Fruit fly (Drosophila melanogaster) whole organism, embryonic: ENCODE results near the gene CG13359.

ENCODE experiments used
- ATbp ChIP-seq: fragments of 200-800 bp; sonication (Bioruptor generic); optimal IDR thresholded peaks from 2 replicates; lab custom pipeline; 2017; ENCODE audit warnings: missing biosample characterization, mild to moderate bottlenecking, missing genetic modification characterization, missing genetic modification reagents
- Atf-2 ChIP-seq: fragments of 200-800 bp; sonication (Bioruptor generic); optimal IDR thresholded peaks from 2 replicates; lab custom pipeline; 2016; ENCODE audit warnings: missing biosample characterization, missing genetic modification characterization
- Atf6 ChIP-seq: fragments of 200-800 bp; sonication (Bioruptor generic); IDR thresholded peaks from 2 replicates; pipeline ENCODE4 v1.3.6; 2022; ENCODE audit warnings: missing biosample characterization, missing genetic modification characterization
- B-H1 ChIP-seq: fragments of 200-800 bp; sonication (Bioruptor generic); IDR thresholded peaks from 3 replicates; pipeline ENCODE4 v1.3.6; 2022; ENCODE audit warnings: missing biosample characterization, missing genetic modification characterization
- B-H2 ChIP-seq: fragments of 200-800 bp; sonication (Bioruptor generic); optimal IDR thresholded peaks from 2 replicates; lab custom pipeline; 2018; ENCODE audit warnings: missing biosample characterization, mild to moderate bottlenecking, missing genetic modification characterization
- Blimp-1 ChIP-seq: fragments of 200-800 bp; sonication (Bioruptor generic); optimal IDR thresholded peaks from 3 replicates; lab custom pipeline; 2018; ENCODE audit warnings: missing biosample characterization, missing genetic modification characterization, mild to moderate bottlenecking, moderate library complexity, missing genetic modification reagents
- BtbVII ChIP-seq: fragments of 200-800 bp; sonication (Bioruptor generic); optimal IDR thresholded peaks from 3 replicates; lab custom pipeline; 2017; ENCODE audit warnings: missing biosample characterization, mild to moderate bottlenecking, missing genetic modification characterization
- CG10209 ChIP-seq: fragments of 200-800 bp; sonication (Bioruptor generic); optimal IDR thresholded peaks from 3 replicates; lab custom pipeline; 2017; ENCODE audit warnings: missing biosample characterization, mild to moderate bottlenecking, missing genetic modification characterization, missing genetic modification reagents
- CG11085 ChIP-seq: fragments of 200-800 bp; sonication (Bioruptor generic); IDR thresholded peaks from 2 replicates; pipeline ENCODE4 v1.3.6; 2022; ENCODE audit warnings: missing biosample characterization, missing genetic modification characterization
- CG14050 ChIP-seq: fragments of 200-800 bp; sonication (Bioruptor generic); IDR thresholded peaks from 3 replicates; pipeline ENCODE4 v1.3.6; 2022; ENCODE audit warnings: missing biosample characterization, missing genetic modification characterization
- CG14441 ChIP-seq: fragments of 200-800 bp; sonication (Bioruptor generic); IDR thresholded peaks from 2 replicates; pipeline ENCODE4 v1.3.6; 2022; ENCODE audit warnings: missing biosample characterization, missing genetic modification characterization
- CG15479 ChIP-seq: fragments of 200-800 bp; sonication (Bioruptor generic); optimal IDR thresholded peaks from 3 replicates; lab custom pipeline; 2019; ENCODE audit warnings: missing biosample characterization, mild to moderate bottlenecking, missing genetic modification characterization, moderate library complexity
- CG16813 ChIP-seq: fragments of 200-800 bp; sonication (Bioruptor generic); IDR thresholded peaks from 3 replicates; pipeline ENCODE4 v1.3.6; 2022; ENCODE audit warnings: missing biosample characterization, missing genetic modification characterization; ENCODE audit not compliant: partially characterized antibody
- CG17328 ChIP-seq: fragments of 200-800 bp; sonication (Bioruptor generic); IDR thresholded peaks from 2 replicates; pipeline ENCODE4 v1.3.6; 2022; ENCODE audit warnings: missing biosample characterization, missing genetic modification characterization
- CG18262 ChIP-seq: fragments of 200-800 bp; optimal IDR thresholded peaks from 3 replicates; lab custom pipeline; 2019; ENCODE audit warnings: missing biosample characterization, mild to moderate bottlenecking, missing genetic modification characterization, moderate library complexity
- CG2120 ChIP-seq: fragments of 200-800 bp; sonication (Bioruptor generic); optimal IDR thresholded peaks from 3 replicates; lab custom pipeline; 2016; ENCODE audit warnings: missing biosample characterization, missing genetic modification characterization
- CG3163 ChIP-seq: fragments of 200-800 bp; sonication (Bioruptor generic); optimal IDR thresholded peaks from 3 replicates; lab custom pipeline; 2016; ENCODE audit warnings: missing biosample characterization, missing genetic modification characterization
- CG33213 ChIP-seq: fragments of 200-800 bp; sonication (Bioruptor generic); optimal IDR thresholded peaks from 3 replicates; lab custom pipeline; 2016; ENCODE audit warnings: missing biosample characterization, missing genetic modification characterization
- CG3847 ChIP-seq: fragments of 200-800 bp; sonication (Bioruptor generic); IDR thresholded peaks from 2 replicates; pipeline ENCODE4 v1.3.6; 2022; ENCODE audit warnings: missing biosample characterization, missing genetic modification characterization
- CG4360 ChIP-seq: fragments of 200-800 bp; sonication (Bioruptor generic); IDR thresholded peaks from 2 replicates; pipeline ENCODE4 v1.3.6; 2022; ENCODE audit warnings: missing biosample characterization, missing genetic modification characterization
- CG4730 ChIP-seq: fragments of 200-800 bp; sonication (Bioruptor generic); IDR thresholded peaks from 2 replicates; pipeline ENCODE4 v1.3.6; 2022; ENCODE audit warnings: missing biosample characterization, missing genetic modification characterization
- CG4820 ChIP-seq: fragments of 200-800 bp; sonication (Bioruptor generic); optimal IDR thresholded peaks from 3 replicates; lab custom pipeline; 2016; ENCODE audit warnings: missing biosample characterization, missing genetic modification characterization
- CG7745 ChIP-seq: fragments of 200-800 bp; sonication (Bioruptor generic); optimal IDR thresholded peaks from 2 replicates; lab custom pipeline; 2018; ENCODE audit warnings: missing biosample characterization, mild to moderate bottlenecking, missing genetic modification characterization, moderate library complexity
- CG8089 ChIP-seq: fragments of 200-800 bp; sonication (Bioruptor generic); optimal IDR thresholded peaks from 3 replicates; lab custom pipeline; 2016; ENCODE audit warnings: missing biosample characterization, missing genetic modification characterization
- D19B ChIP-seq: fragments of 200-800 bp; sonication (Bioruptor generic); optimal IDR thresholded peaks from 2 replicates; lab custom pipeline; 2017; ENCODE audit warnings: missing biosample characterization, mild to moderate bottlenecking, missing genetic modification characterization
- Fer1 ChIP-seq: fragments of 200-800 bp; sonication (Bioruptor generic); optimal IDR thresholded peaks from 2 replicates; lab custom pipeline; 2017; ENCODE audit warnings: missing biosample characterization, mild to moderate bottlenecking, missing genetic modification characterization
- Kr ChIP-seq: fragments of 200-800 bp; sonication (Bioruptor generic); optimal IDR thresholded peaks from 2 replicates; lab custom pipeline; 2017; ENCODE audit warnings: missing biosample characterization, mild to moderate bottlenecking, missing genetic modification characterization
- MESR4 ChIP-seq: fragments of 200-800 bp; sonication (Bioruptor generic); optimal IDR thresholded peaks from 2 replicates; lab custom pipeline; 2018; ENCODE audit warnings: missing biosample characterization, mild to moderate bottlenecking, missing genetic modification characterization, moderate library complexity
- Med ChIP-seq: fragments of 200-800 bp; sonication (Bioruptor generic); peaks from one replicate; lab custom pipeline; 2016; ENCODE audit warnings: missing biosample characterization, missing genetic modification characterization, mild to moderate bottlenecking, inconsistent platforms, moderate library complexity
- NC2β ChIP-seq: fragments of 200-800 bp; sonication (Bioruptor generic); optimal IDR thresholded peaks from 2 replicates; lab custom pipeline; 2016; ENCODE audit warnings: missing biosample characterization, missing genetic modification characterization
- Neu2 ChIP-seq: fragments of 200-800 bp; sonication (Bioruptor generic); optimal IDR thresholded peaks from 3 replicates; lab custom pipeline; 2016; ENCODE audit warnings: missing biosample characterization, missing genetic modification characterization, borderline replicate concordance
- Rx ChIP-seq: fragments of 200-800 bp; sonication (Bioruptor generic); IDR thresholded peaks from 2 replicates; pipeline ENCODE4 v1.3.6; 2022; ENCODE audit warnings: missing biosample characterization, missing genetic modification characterization
- ase ChIP-seq: fragments of 200-800 bp; sonication (Bioruptor generic); IDR thresholded peaks from 3 replicates; pipeline ENCODE4 v1.3.6; 2022; ENCODE audit warnings: missing biosample characterization, missing genetic modification characterization
- bab2 ChIP-seq: fragments of 200-800 bp; sonication (Bioruptor generic); optimal IDR thresholded peaks from 2 replicates; lab custom pipeline; 2016; ENCODE audit warnings: missing biosample characterization, missing genetic modification characterization
- bcd ChIP-seq: fragments of 200-800 bp; sonication (Bioruptor generic); optimal IDR thresholded peaks from 2 replicates; lab custom pipeline; 2017; ENCODE audit warnings: missing biosample characterization, mild to moderate bottlenecking, missing genetic modification characterization
- cas ChIP-seq: fragments of 200-800 bp; sonication (Bioruptor generic); IDR thresholded peaks from 2 replicates; pipeline ENCODE4 v1.3.6; 2022; ENCODE audit warnings: missing biosample characterization, missing genetic modification characterization
- crp ChIP-seq, 2 experiments: fragments of 200-800 bp; sonication (Bioruptor generic); optimal IDR thresholded peaks; 2 replicates in 1 of 2; 3 replicates in 1 of 2; lab custom pipeline; 2017; ENCODE audit warnings: missing biosample characterization in 2 of 2, missing genetic modification characterization in 2 of 2, mild to moderate bottlenecking in 1 of 2, moderate library complexity in 1 of 2
- dmrt11E ChIP-seq: fragments of 200-800 bp; sonication (Bioruptor generic); optimal IDR thresholded peaks from 3 replicates; lab custom pipeline; 2018; ENCODE audit warnings: missing biosample characterization, mild to moderate bottlenecking, missing genetic modification characterization, moderate library complexity
- hb ChIP-seq: fragments of 200-800 bp; sonication (Bioruptor generic); IDR thresholded peaks from 3 replicates; pipeline ENCODE4 v1.3.6; 2022; ENCODE audit warnings: missing biosample characterization, missing genetic modification characterization; ENCODE audit not compliant: partially characterized antibody
- her ChIP-seq: fragments of 200-800 bp; sonication (Bioruptor generic); optimal IDR thresholded peaks from 2 replicates; lab custom pipeline; 2016; ENCODE audit warnings: missing biosample characterization, missing genetic modification characterization
- jumu ChIP-seq: fragments of 200-800 bp; sonication (Bioruptor generic); optimal IDR thresholded peaks from 3 replicates; lab custom pipeline; 2016; ENCODE audit warnings: missing biosample characterization, missing genetic modification characterization
- mam ChIP-seq: fragments of 200-800 bp; sonication (Bioruptor generic); optimal IDR thresholded peaks from 3 replicates; lab custom pipeline; 2016; ENCODE audit warnings: missing biosample characterization, missing genetic modification characterization
- org-1 ChIP-seq: fragments of 200-800 bp; sonication (Bioruptor generic); optimal IDR thresholded peaks from 2 replicates; lab custom pipeline; 2017; ENCODE audit warnings: missing biosample characterization, missing genetic modification characterization
- p53 ChIP-seq: fragments of 200-800 bp; sonication (Bioruptor generic); optimal IDR thresholded peaks from 2 replicates; lab custom pipeline; 2016; ENCODE audit warnings: missing biosample characterization, missing genetic modification characterization
- peb ChIP-seq: fragments of 200-800 bp; sonication (Bioruptor generic); IDR thresholded peaks from 2 replicates; pipeline ENCODE4 v1.3.6; 2022; ENCODE audit warnings: missing biosample characterization, missing genetic modification characterization
- so ChIP-seq: fragments of 200-800 bp; sonication (Bioruptor generic); IDR thresholded peaks from 3 replicates; pipeline ENCODE4 v1.3.6; 2022; ENCODE audit warnings: missing biosample characterization, missing genetic modification characterization
- sr ChIP-seq: fragments of 200-800 bp; sonication (Bioruptor generic); IDR thresholded peaks from 3 replicates; pipeline ENCODE4 v1.3.6; 2022; ENCODE audit warnings: missing biosample characterization, missing genetic modification characterization
- tna ChIP-seq: fragments of 200-800 bp; sonication (Bioruptor generic); IDR thresholded peaks from 2 replicates; pipeline ENCODE4 v1.3.6; 2022; ENCODE audit warnings: missing biosample characterization, missing genetic modification characterization; ENCODE audit not compliant: partially characterized antibody
- tx ChIP-seq: fragments of 200-800 bp; sonication (Bioruptor generic); optimal IDR thresholded peaks from 2 replicates; lab custom pipeline; 2016; ENCODE audit warnings: missing biosample characterization, missing genetic modification characterization
- unc-4 ChIP-seq: fragments of 200-800 bp; sonication (Bioruptor generic); IDR thresholded peaks from 2 replicates; pipeline ENCODE4 v1.3.6; 2022; ENCODE audit warnings: missing biosample characterization, missing genetic modification characterization; ENCODE audit not compliant: partially characterized antibody
- vvl ChIP-seq: fragments of 200-800 bp; sonication (Bioruptor generic); IDR thresholded peaks from 2 replicates; pipeline ENCODE4 v1.3.6; 2022; ENCODE audit warnings: missing biosample characterization, missing genetic modification characterization

CG13359 gene

DNA sequence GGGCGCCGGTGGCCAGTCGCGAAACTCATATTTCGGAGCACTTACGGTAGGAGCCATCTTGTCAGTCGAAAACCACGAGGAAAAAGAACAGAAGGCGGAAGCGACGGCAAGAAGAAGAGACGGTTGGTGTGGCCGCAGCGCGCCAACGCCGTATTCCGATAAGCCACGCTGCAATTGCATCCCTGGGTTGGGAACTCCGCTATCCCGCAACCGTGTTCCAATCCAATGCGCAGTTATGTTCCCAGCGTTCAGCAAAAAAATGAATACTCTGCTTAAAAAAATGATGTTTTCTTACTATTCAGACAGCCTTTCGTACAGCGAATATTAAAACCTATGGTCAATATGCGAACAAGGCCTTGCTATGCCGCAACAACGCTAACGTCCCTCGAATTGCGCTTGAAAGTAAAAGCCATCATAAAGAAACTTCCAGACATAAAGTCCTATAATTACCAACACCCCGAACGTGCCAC, 38.2 kb downstream of the CG13359 start, which contains the start of gene RpL22 (continued):
- peak; percentile 83 for TF ChIP-seq ase (GFP tag; lab: Robert Waterston, UW)
- TF ChIP-seq tx (GFP tag; lab: Kevin White, UChicago) = peak; percentile 77
- peak in 1 of 2 experiments; percentile 67 for TF ChIP-seq crp (GFP tag; optimal IDR thresholded peaks at IDR 0.05; lab: Kevin White, UChicago)
- TF ChIP-seq B-H2 (GFP tag; lab: Kevin White, UChicago) = peak; percentile 87
- TF ChIP-seq CG2120 = peak; percentile 74
- TF ChIP-seq MESR4 (GFP tag; lab: Kevin White, UChicago) = peak; percentile 100
- TF ChIP-seq so (GFP tag; lab: Robert Waterston, UW) = peak; percentile 81
- TF ChIP-seq CG14441 (GFP tag; lab: Robert Waterston, UW) = peak; percentile 75
- TF ChIP-seq CG4820 (GFP tag; lab: Kevin White, UChicago) = peak; percentile 72
- TF ChIP-seq CG3847 (GFP tag; lab: Robert Waterston, UW) = peak; percentile 91
- TF ChIP-seq CG3163 = peak; percentile 84
- TF ChIP-seq B-H1 (GFP tag; lab: Robert Waterston, UW) = peak; percentile 67
- TF ChIP-seq unc-4 (GFP tag; lab: Robert Waterston, UW) = peak; percentile 52; the same call in 1 of the 2 replicates
- peak; percentile 99 for TF ChIP-seq Med
- peak; percentile 94 for TF ChIP-seq her (GFP tag; lab: Kevin White, UChicago)
- peak; percentile 94 for TF ChIP-seq bcd (GFP tag; lab: Kevin White, UChicago)
- TF ChIP-seq CG10209 (GFP tag; lab: Kevin White, UChicago) = peak; percentile 93
- TF ChIP-seq Kr (GFP tag; lab: Kevin White, UChicago) = no peak
- no peak for TF ChIP-seq hb
- TF ChIP-seq tna = no peak
- TF ChIP-seq D19B = peak; percentile 69
- TF ChIP-seq Neu2 = peak; percentile 85
- peak; percentile 90 for TF ChIP-seq ATbp (GFP tag; lab: Kevin White, UChicago)
- peak; percentile 65 for TF ChIP-seq CG18262
- TF ChIP-seq CG15479 (GFP tag; lab: Kevin White, UChicago) = no peak
- 0 out of 3 replicates have a peak, but pooled peaks have one; percentile 20 for TF ChIP-seq CG16813 (GFP tag; lab: Robert Waterston, UW)
- peak; percentile 74 for TF ChIP-seq dmrt11E (tag; lab: Kevin White, UChicago)
- TF ChIP-seq NC2β (GFP tag; lab: Kevin White, UChicago) = peak; percentile 99
- peak; percentile 91 for TF ChIP-seq BtbVII (GFP tag; lab: Kevin White, UChicago)
- peak; percentile 88 for TF ChIP-seq sr (GFP tag; lab: Robert Waterston, UW)
- TF ChIP-seq CG4360 (GFP tag; lab: Robert Waterston, UW) = peak; percentile 38; the same call in 1 of the 2 replicates
- peak; percentile 93 for TF ChIP-seq CG8089 (GFP tag; lab: Kevin White, UChicago)
- TF ChIP-seq CG33213 (GFP tag; lab: Kevin White, UChicago) = peak; percentile 97
- TF ChIP-seq peb (GFP tag; lab: Robert Waterston, UW) = peak; percentile 55; the same call in 1 of the 2 replicates
- peak; percentile 77 for TF ChIP-seq bab2 (GFP tag; lab: Kevin White, UChicago)
- peak; percentile 93 for TF ChIP-seq CG17328
- peak; percentile 94 for TF ChIP-seq p53 (GFP tag; lab: Kevin White, UChicago)
- no peak for TF ChIP-seq CG7745 (tag; lab: Kevin White, UChicago)
- peak; percentile 75 for TF ChIP-seq jumu (GFP tag; lab: Kevin White, UChicago)
- TF ChIP-seq cas (GFP tag; lab: Robert Waterston, UW) = peak; percentile 80
- TF ChIP-seq org-1 (GFP tag; lab: Kevin White, UChicago) = peak; percentile 89
- TF ChIP-seq mam (GFP tag; lab: Kevin White, UChicago) = peak; percentile 73
- peak; percentile 89 for TF ChIP-seq CG11085
- TF ChIP-seq Rx (GFP tag; lab: Robert Waterston, UW) = peak; percentile 87
- peak; percentile 94 for TF ChIP-seq Fer1 (GFP tag; lab: Kevin White, UChicago)
- peak; percentile 92 for TF ChIP-seq vvl (GFP tag; lab: Robert Waterston, UW)
- TF ChIP-seq CG14050 (GFP tag; lab: Robert Waterston, UW) = peak; percentile 77
- peak; percentile 82 for TF ChIP-seq Atf6 (GFP tag; lab: Robert Waterston, UW)
- peak; percentile 71 for TF ChIP-seq CG4730 (GFP tag; lab: Robert Waterston, UW)
- peak; percentile 75 for TF ChIP-seq Atf-2
- peak; percentile 70 for TF ChIP-seq Blimp-1
